Worm (Caenorhabditis elegans) whole organism, early embryonic: ENCODE measurements around the gene srh-33.

Experiments used
- F13C5.2 ChIP-seq: sonication (generic microtip); optimal IDR thresholded peaks from 2 replicates; lab custom pipeline; 2017; ENCODE audit warnings: mild to moderate bottlenecking, missing genetic modification characterization, inconsistent platforms, missing compliant biosample characterization
- ama-1 ChIP-seq: fragments of 150-350 bp; optimal IDR thresholded peaks from 2 replicates; lab custom pipeline; 2014
- flt-1 ChIP-seq: fragments of 200-800 bp; sonication (Bioruptor generic); IDR thresholded peaks from 2 replicates; pipeline ENCODE4 v1.3.6; 2022; ENCODE audit warnings: missing genetic modification characterization, missing compliant biosample characterization
- sea-1 ChIP-seq: fragments of 200-800 bp; sonication (Bioruptor generic); conservative IDR thresholded peaks from 2 replicates; pipeline ENCODE4 v1.3.6; 2022; ENCODE audit warnings: missing genetic modification characterization, missing compliant biosample characterization

- TF ChIP-seq ama-1 (lab: Kevin White, UChicago) (no peak), sea-1 (GFP tag; lab: Robert Waterston, UW) (no peak), flt-1 (GFP tag; lab: Robert Waterston, UW) (no peak), F13C5.2 (tag; lab: Kevin White, UChicago) (no peak)
Measured at ce11 chrV:483289-483795, 40.2 kb upstream of the srh-33 start, which contains the start of gene nhr-130.
